Fruit fly (Drosophila melanogaster): ENCODE measurements around the gene CG14626.

Gene CG14626

dm6 chrX:1216681-1217080 is 32.1 kb downstream of the CG14626 start:
- no peak for TF ChIP-seq OdsH (GFP tag; optimal IDR thresholded peaks at IDR 0.05)
- no peak for TF ChIP-seq dmrt93B (GFP tag; optimal IDR thresholded peaks at IDR 0.05)
- no peak for TF ChIP-seq Rel (GFP tag; optimal IDR thresholded peaks at IDR 0.05)
- no peak for TF ChIP-seq Rel (tag; optimal IDR thresholded peaks at IDR 0.05)
- no peak for TF ChIP-seq pan (optimal IDR thresholded peaks at IDR 0.05)
- no peak for TF ChIP-seq foxo (GFP tag; optimal IDR thresholded peaks at IDR 0.05)
- TF ChIP-seq jim (GFP tag; optimal IDR thresholded peaks at IDR 0.05), result no peak
- no peak for TF ChIP-seq rgr (GFP tag; optimal IDR thresholded peaks at IDR 0.05)
- no peak for TF ChIP-seq usp (GFP tag; optimal IDR thresholded peaks at IDR 0.05)
- TF ChIP-seq fru (GFP tag; optimal IDR thresholded peaks at IDR 0.05), result no peak
- TF ChIP-seq dl (GFP tag; optimal IDR thresholded peaks at IDR 0.05; ENCODE audit: insufficient read depth in 1 of 2, partially characterized antibody in 2 of 2), result no peak
- TF ChIP-seq Jra (GFP tag; optimal IDR thresholded peaks at IDR 0.05), result no peak
- no peak for TF ChIP-seq lola (GFP tag; optimal IDR thresholded peaks at IDR 0.05)
- TF ChIP-seq N (GFP tag; optimal IDR thresholded peaks at IDR 0.05), result no peak
- no peak for TF ChIP-seq Mio (GFP tag; optimal IDR thresholded peaks at IDR 0.05)
- no peak for TF ChIP-seq br (GFP tag; optimal IDR thresholded peaks at IDR 0.05)
- no peak for TF ChIP-seq h (GFP tag; optimal IDR thresholded peaks at IDR 0.05)
- no peak for TF ChIP-seq CrebA (GFP tag; optimal IDR thresholded peaks at IDR 0.05; ENCODE audit: borderline replicate concordance)
- TF ChIP-seq Abd-B (GFP tag; optimal IDR thresholded peaks at IDR 0.05), result no peak

- TF ChIP-seq Abd-B (GFP tag; optimal IDR thresholded peaks at IDR 0.05) (no peak), dsf (GFP tag; optimal IDR thresholded peaks at IDR 0.05; ENCODE audit: borderline replicate concordance) (no peak), dmrt93B (GFP tag; optimal IDR thresholded peaks at IDR 0.05) (no peak), HLH106 (tag; optimal IDR thresholded peaks at IDR 0.05) (no peak)
Observed at dm6 chrX:1225859-1226258, 41.3 kb downstream of the CG14626 start.

- no peak for TF ChIP-seq brk (GFP tag; optimal IDR thresholded peaks at IDR 0.05)
- TF ChIP-seq foxo (GFP tag; optimal IDR thresholded peaks at IDR 0.05), result peak in 1 of 2 experiments; percentile 16
Observed at dm6 chrX:1229098-1229497, 44.5 kb downstream of the CG14626 start.

dm6 chrX:1229567-1229966 is 45.0 kb downstream of the CG14626 start:
- TF ChIP-seq ey (GFP tag; optimal IDR thresholded peaks at IDR 0.05) (no peak), dmrt93B (GFP tag; optimal IDR thresholded peaks at IDR 0.05) (no peak), N (GFP tag; optimal IDR thresholded peaks at IDR 0.05) (no peak), pan (optimal IDR thresholded peaks at IDR 0.05) (no peak), CG9705 (GFP tag; optimal IDR thresholded peaks at IDR 0.05) (no peak), Myc (optimal IDR thresholded peaks at IDR 0.05) (no peak), sage (GFP tag; optimal IDR thresholded peaks at IDR 0.05) (no peak), lola (GFP tag; optimal IDR thresholded peaks at IDR 0.05) (no peak), Abd-B (GFP tag; optimal IDR thresholded peaks at IDR 0.05) (no peak), CrebA (GFP tag; optimal IDR thresholded peaks at IDR 0.05; ENCODE audit: borderline replicate concordance) (no peak), jim (GFP tag; optimal IDR thresholded peaks at IDR 0.05) (no peak), Jra (GFP tag; optimal IDR thresholded peaks at IDR 0.05) (no peak), Hr83 (GFP tag; optimal IDR thresholded peaks at IDR 0.05; ENCODE audit: poor library complexity, severe bottlenecking) (no peak)

dm6 chrX:1231707-1232106 is 47.1 kb downstream of the CG14626 start:
- TF ChIP-seq jim (GFP tag; optimal IDR thresholded peaks at IDR 0.05) (no peak), h (GFP tag; optimal IDR thresholded peaks at IDR 0.05) (no peak), Sp1 (GFP tag; optimal IDR thresholded peaks at IDR 0.05) (no peak), CG9705 (GFP tag; optimal IDR thresholded peaks at IDR 0.05) (no peak), Vsx2 (GFP tag; optimal IDR thresholded peaks at IDR 0.05; ENCODE audit: partially characterized antibody) (no peak), Hr78 (GFP tag; optimal IDR thresholded peaks at IDR 0.05) (no peak), Myc (optimal IDR thresholded peaks at IDR 0.05) (no peak), Abd-B (GFP tag; optimal IDR thresholded peaks at IDR 0.05) (no peak), lola (GFP tag; optimal IDR thresholded peaks at IDR 0.05) (no peak), Hnf4 (GFP tag; optimal IDR thresholded peaks at IDR 0.05) (no peak), dmrt93B (GFP tag; optimal IDR thresholded peaks at IDR 0.05) (no peak), fru (GFP tag; optimal IDR thresholded peaks at IDR 0.05) (no peak), ey (GFP tag; optimal IDR thresholded peaks at IDR 0.05) (no peak), pan (optimal IDR thresholded peaks at IDR 0.05) (no peak), usp (GFP tag; optimal IDR thresholded peaks at IDR 0.05) (no peak)
